Fruit fly (Drosophila melanogaster): Measurements from ENCODE around the gene Cog8.

Gene Cog8

DNA sequence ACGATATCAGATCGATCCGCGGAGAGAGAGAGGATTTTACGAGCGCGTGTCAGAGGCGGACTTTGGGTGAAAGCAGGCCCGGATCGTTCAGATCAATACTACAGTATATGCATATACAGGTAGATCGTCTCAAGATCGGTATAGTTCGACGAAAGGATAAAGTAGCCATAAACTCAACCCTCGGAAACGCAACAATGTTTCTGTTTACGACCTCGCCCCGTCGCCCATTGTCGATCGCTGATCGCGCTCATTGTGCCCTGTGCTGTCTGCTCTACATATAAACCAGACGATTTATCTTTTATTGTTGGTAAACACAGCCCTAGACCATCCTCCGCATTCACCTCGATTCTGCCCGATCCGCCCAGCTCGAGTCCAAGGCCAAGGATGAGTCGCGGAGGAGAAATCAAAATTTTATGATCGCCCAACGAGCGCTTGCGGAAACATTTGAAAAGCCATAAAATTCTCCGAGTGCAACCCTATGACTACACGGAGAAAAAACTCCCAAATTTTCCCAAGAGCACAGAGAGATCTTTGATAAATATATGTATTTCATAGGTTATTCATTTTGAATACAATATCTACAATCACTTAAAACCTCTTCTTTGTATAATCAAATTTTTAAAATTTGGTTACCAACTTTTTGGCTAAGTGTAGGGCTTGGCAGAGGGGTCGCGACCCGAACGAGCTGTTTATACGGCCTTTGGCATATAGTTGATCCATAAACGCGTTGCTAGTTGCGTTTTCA is 46.0 kb downstream of the Cog8 start (continued):
- TF ChIP-seq CG7928 (GFP tag; optimal IDR thresholded peaks at IDR 0.05) (no peak), caup (GFP tag; optimal IDR thresholded peaks at IDR 0.05; ENCODE audit: severe bottlenecking) (no peak), Nf-YA (GFP tag; IDR thresholded peaks at IDR 0.05) (no peak), CG2678 (tag; optimal IDR thresholded peaks at IDR 0.05) (no peak), CG13123 (GFP tag; optimal IDR thresholded peaks at IDR 0.05) (peak; percentile 22), psq (GFP tag; optimal IDR thresholded peaks at IDR 0.05) (no peak), GATAe (GFP tag; conservative IDR thresholded peaks at IDR 0.05) (no peak), Camta (GFP tag; optimal IDR thresholded peaks at IDR 0.05) (peak; percentile 49), Bteb2 (GFP tag; optimal IDR thresholded peaks at IDR 0.05) (no peak), br (optimal IDR thresholded peaks at IDR 0.05) (no peak), CG2199 (GFP tag; IDR thresholded peaks at IDR 0.05) (0 out of 3 replicates have a peak, but pooled peaks have one; percentile 39), Ssrp (tag; optimal IDR thresholded peaks at IDR 0.05) (peak; percentile 57), Adf1 (GFP tag; IDR thresholded peaks at IDR 0.05) (no peak), tap (tag; optimal IDR thresholded peaks at IDR 0.05) (no peak), CG34376 (GFP tag; optimal IDR thresholded peaks at IDR 0.05) (no peak), gt (GFP tag; IDR thresholded peaks at IDR 0.05) (no peak), tin (GFP tag; optimal IDR thresholded peaks at IDR 0.05) (peak; percentile 51), CG1602 (GFP tag; optimal IDR thresholded peaks at IDR 0.05) (peak; percentile 51), CG9215 (GFP tag; IDR thresholded peaks at IDR 0.05) (peak; percentile 23; the same call in 1 of the 2 replicates), her (GFP tag; optimal IDR thresholded peaks at IDR 0.05) (no peak), grau (tag; optimal IDR thresholded peaks at IDR 0.05) (peak; percentile 59), CG6272 (GFP tag; IDR thresholded peaks at IDR 0.05) (no peak), Drgx (GFP tag; IDR thresholded peaks at IDR 0.05) (no peak), HHEX (GFP tag; optimal IDR thresholded peaks at IDR 0.05) (no peak), Med (GFP tag) (peak; percentile 83), CG11723 (GFP tag; optimal IDR thresholded peaks at IDR 0.05) (peak; percentile 6), Xrp1 (GFP tag; IDR thresholded peaks at IDR 0.05) (peak; percentile 82), peb (GFP tag; IDR thresholded peaks at IDR 0.05) (no peak), CG2120 (GFP tag; optimal IDR thresholded peaks at IDR 0.05) (no peak), pita (GFP tag; optimal IDR thresholded peaks at IDR 0.05) (no peak), HLH4C (GFP tag; IDR thresholded peaks at IDR 0.05; ENCODE audit: partially characterized antibody) (no peak; the same call in 2 of the 3 replicates), sna (GFP tag; IDR thresholded peaks at IDR 0.05; ENCODE audit: partially characterized antibody) (no peak), CG8944 (GFP tag; optimal IDR thresholded peaks at IDR 0.05) (peak; percentile 24), croc (GFP tag; conservative IDR thresholded peaks at IDR 0.05) (peak; percentile 41; the same call in 2 of the 3 replicates), Ada2b (GFP tag; IDR thresholded peaks at IDR 0.05) (no peak), Dfd (GFP tag; optimal IDR thresholded peaks at IDR 0.05) (no peak), CG5245 (GFP tag; optimal IDR thresholded peaks at IDR 0.05) (peak; percentile 23), CG6654 (GFP tag; optimal IDR thresholded peaks at IDR 0.05) (no peak), kay (GFP tag; optimal IDR thresholded peaks at IDR 0.05) (no peak), zf30C (GFP tag; optimal IDR thresholded peaks at IDR 0.05) (peak; percentile 87), wdn (GFP tag; IDR thresholded peaks at IDR 0.05) (no peak), unc-4 (GFP tag; IDR thresholded peaks at IDR 0.05; ENCODE audit: partially characterized antibody) (no peak), crc (GFP tag; optimal IDR thresholded peaks at IDR 0.05) (peak; percentile 16), Lim3 (GFP tag; IDR thresholded peaks at IDR 0.05) (no peak), unpg (GFP tag; optimal IDR thresholded peaks at IDR 0.05) (peak; percentile 67), Doc2 (GFP tag; IDR thresholded peaks at IDR 0.05) (no peak), CG34422 (GFP tag; IDR thresholded peaks at IDR 0.05) (no peak; the same call in 2 of the 3 replicates), Dad (GFP tag; optimal IDR thresholded peaks at IDR 0.05) (peak; percentile 12), CG31224 (GFP tag; IDR thresholded peaks at IDR 0.05) (no peak), corto (GFP tag; optimal IDR thresholded peaks at IDR 0.05) (no peak), CG13775 (GFP tag; optimal IDR thresholded peaks at IDR 0.05) (peak; percentile 69)
